Worm (Caenorhabditis elegans) whole organism, young adult: Measurements from ENCODE around the gene fbxb-74.

Source experiments
- D2030.7 ChIP-seq: fragments of 200-800 bp; sonication (Bioruptor generic); IDR thresholded peaks from 2 replicates; pipeline ENCODE4 v1.3.6; 2022; ENCODE audit warnings: missing genetic modification reagents, missing genetic modification characterization, missing compliant biosample characterization
- F10E7.11 ChIP-seq: sonication (generic microtip); optimal IDR thresholded peaks from 2 replicates; lab custom pipeline; 2017; ENCODE audit warnings: mild to moderate bottlenecking, missing genetic modification characterization, moderate library complexity, missing compliant biosample characterization
- K12H6.12 ChIP-seq: fragments of 200-800 bp; sonication (Bioruptor generic); optimal IDR thresholded peaks from 2 replicates; lab custom pipeline; 2018; ENCODE audit warnings: mild to moderate bottlenecking, missing genetic modification characterization, missing compliant biosample characterization
- Y56A3A.18 ChIP-seq: fragments of 200-800 bp; sonication (Bioruptor generic); IDR thresholded peaks from 2 replicates; pipeline ENCODE4 v1.3.6; 2022; ENCODE audit warnings: missing genetic modification reagents, missing genetic modification characterization, missing compliant biosample characterization
- Y79H2A.3 ChIP-seq: fragments of 200-800 bp; sonication (Bioruptor generic); conservative IDR thresholded peaks from 2 replicates; pipeline ENCODE4 v1.3.6; 2022; ENCODE audit warnings: missing genetic modification reagents, missing genetic modification characterization, missing compliant biosample characterization
- Y95B8A.8 ChIP-seq: fragments of 200-800 bp; sonication (Bioruptor generic); IDR thresholded peaks from 2 replicates; pipeline ENCODE4 v1.3.6; 2022; ENCODE audit warnings: missing genetic modification reagents, missing genetic modification characterization, missing compliant biosample characterization
- ZK185.1 ChIP-seq: sonication (generic microtip); optimal IDR thresholded peaks from 2 replicates; lab custom pipeline; 2016; ENCODE audit warnings: mild to moderate bottlenecking, missing genetic modification characterization, missing compliant biosample characterization; ENCODE audit not compliant: poor library complexity, severe bottlenecking
- ama-1 ChIP-seq, 3 experiments: fragments of 150-350 bp in 1 of 3; sonication (generic microtip) in 2 of 3; optimal IDR thresholded peaks; 2 replicates each; lab custom pipeline; 2014 to 2018; ENCODE audit warnings: missing biosample characterization in 2 of 3, missing genetic modification characterization in 2 of 3, missing genetic modification reagents in 2 of 3
- athp-1 ChIP-seq: sonication (generic microtip); optimal IDR thresholded peaks from 2 replicates; lab custom pipeline; 2017; ENCODE audit warnings: mild to moderate bottlenecking, missing genetic modification characterization, missing compliant biosample characterization
- attf-5 ChIP-seq: fragments of 200-800 bp; sonication (Bioruptor generic); optimal IDR thresholded peaks from 2 replicates; lab custom pipeline; 2018; ENCODE audit warnings: mild to moderate bottlenecking, missing genetic modification characterization, missing compliant biosample characterization
- cebp-1 ChIP-seq, 2 experiments: fragments of 200-800 bp in 1 of 2; sonication (Bioruptor generic) in 1 of 2; sonication (generic microtip) in 1 of 2; IDR thresholded peaks in 1 of 2; optimal IDR thresholded peaks in 1 of 2; 2 replicates each; pipeline versions ENCODE4 v1.3.6 to Lab custom; 2017 to 2022; ENCODE audit warnings: missing compliant biosample characterization in 2 of 2, missing genetic modification characterization in 2 of 2, mild to moderate bottlenecking in 1 of 2, missing genetic modification reagents in 1 of 2, moderate library complexity in 1 of 2
- ceh-27 ChIP-seq: fragments of 200-800 bp; sonication (Bioruptor generic); optimal IDR thresholded peaks from 2 replicates; lab custom pipeline; 2018; ENCODE audit warnings: mild to moderate bottlenecking, missing genetic modification characterization, moderate library complexity, missing compliant biosample characterization
- ceh-40 ChIP-seq: fragments of 200-800 bp; sonication (Bioruptor generic); IDR thresholded peaks from 2 replicates; pipeline ENCODE4 v1.3.6; 2022; ENCODE audit warnings: missing genetic modification characterization, missing compliant biosample characterization
- ceh-91 ChIP-seq: fragments of 200-800 bp; sonication (Bioruptor generic); IDR thresholded peaks from 2 replicates; pipeline ENCODE4 v1.3.6; 2022; ENCODE audit warnings: missing genetic modification reagents, missing genetic modification characterization, missing compliant biosample characterization
- chd-7 ChIP-seq: sonication (generic microtip); optimal IDR thresholded peaks from 2 replicates; lab custom pipeline; 2016; ENCODE audit warnings: mild to moderate bottlenecking, missing genetic modification characterization, moderate library complexity, missing compliant biosample characterization
- efl-1 ChIP-seq: fragments of 150-350 bp; optimal IDR thresholded peaks from 2 replicates; lab custom pipeline; 2014; ENCODE audit warnings: missing biosample characterization, missing genetic modification reagents, missing genetic modification characterization
- egl-44 ChIP-seq: fragments of 200-800 bp; sonication (Bioruptor generic); IDR thresholded peaks from 2 replicates; pipeline ENCODE4 v1.3.6; 2022; ENCODE audit warnings: missing genetic modification reagents, missing genetic modification characterization, missing compliant biosample characterization
- ekl-4 ChIP-seq: fragments of 200-800 bp; sonication (Bioruptor generic); IDR thresholded peaks from 2 replicates; pipeline ENCODE4 v1.3.6; 2022; ENCODE audit warnings: missing genetic modification reagents, missing genetic modification characterization, missing compliant biosample characterization
- ets-4 ChIP-seq: fragments of 200-800 bp; sonication (Bioruptor generic); optimal IDR thresholded peaks from 2 replicates; lab custom pipeline; 2018; ENCODE audit warnings: mild to moderate bottlenecking, missing genetic modification characterization, missing compliant biosample characterization
- gei-17 ChIP-seq: fragments of 200-800 bp; sonication (Bioruptor generic); optimal IDR thresholded peaks from 2 replicates; lab custom pipeline; 2018; ENCODE audit warnings: mild to moderate bottlenecking, missing genetic modification characterization, missing compliant biosample characterization
- hlh-26 ChIP-seq: fragments of 200-800 bp; sonication (Bioruptor generic); conservative IDR thresholded peaks from 2 replicates; pipeline ENCODE4 v1.3.6; 2022; ENCODE audit warnings: missing genetic modification reagents, missing genetic modification characterization, missing compliant biosample characterization
- hmg-20 ChIP-seq: fragments of 200-800 bp; sonication (Bioruptor generic); IDR thresholded peaks from 2 replicates; pipeline ENCODE4 v1.3.6; 2022; ENCODE audit warnings: missing genetic modification reagents, missing genetic modification characterization, missing compliant biosample characterization
- let-526 ChIP-seq: fragments of 200-800 bp; sonication (Bioruptor generic); IDR thresholded peaks from 2 replicates; pipeline ENCODE4 v1.3.6; 2022; ENCODE audit warnings: missing genetic modification reagents, missing genetic modification characterization, missing compliant biosample characterization
- lin-26 ChIP-seq: fragments of 200-800 bp; sonication (Bioruptor generic); IDR thresholded peaks from 2 replicates; pipeline ENCODE4 v1.3.6; 2022; ENCODE audit warnings: missing genetic modification reagents, missing genetic modification characterization, missing compliant biosample characterization
- lin-54 ChIP-seq: fragments of 200-800 bp; sonication (Bioruptor generic); optimal IDR thresholded peaks from 2 replicates; lab custom pipeline; 2018; ENCODE audit warnings: mild to moderate bottlenecking, missing genetic modification characterization, missing compliant biosample characterization
- lir-1 ChIP-seq: fragments of 200-800 bp; sonication (Bioruptor generic); conservative IDR thresholded peaks from 2 replicates; pipeline ENCODE4 v1.3.6; 2022; ENCODE audit warnings: missing genetic modification reagents, missing genetic modification characterization, missing compliant biosample characterization
- madf-3 ChIP-seq: fragments of 200-800 bp; sonication (Bioruptor generic); IDR thresholded peaks from 2 replicates; pipeline ENCODE4 v1.3.6; 2022; ENCODE audit warnings: missing genetic modification reagents, missing genetic modification characterization, missing compliant biosample characterization
- madf-8 ChIP-seq: fragments of 200-800 bp; sonication (Bioruptor generic); conservative IDR thresholded peaks from 2 replicates; pipeline ENCODE4 v1.3.6; 2022; ENCODE audit warnings: missing genetic modification reagents, missing genetic modification characterization, missing compliant biosample characterization
- mcd-1 ChIP-seq: fragments of 200-800 bp; sonication (Bioruptor generic); IDR thresholded peaks from 2 replicates; pipeline ENCODE4 v1.3.6; 2022; ENCODE audit warnings: missing genetic modification reagents, missing genetic modification characterization, missing compliant biosample characterization
- nhr-120 ChIP-seq: fragments of 200-800 bp; sonication (Bioruptor generic); IDR thresholded peaks from 2 replicates; pipeline ENCODE4 v1.3.6; 2022; ENCODE audit warnings: missing genetic modification characterization, missing compliant biosample characterization
- nhr-27 ChIP-seq: fragments of 200-800 bp; sonication (Bioruptor generic); optimal IDR thresholded peaks from 2 replicates; lab custom pipeline; 2018; ENCODE audit warnings: mild to moderate bottlenecking, missing genetic modification characterization, moderate library complexity, missing compliant biosample characterization
- pbrm-1 ChIP-seq: fragments of 200-800 bp; sonication (Bioruptor generic); IDR thresholded peaks from 2 replicates; pipeline ENCODE4 v1.3.6; 2022; ENCODE audit warnings: missing genetic modification reagents, missing genetic modification characterization, missing compliant biosample characterization
- pha-4 ChIP-seq: fragments of 150-350 bp; sonication (generic microtip); optimal IDR thresholded peaks from 2 replicates; lab custom pipeline; 2014; ENCODE audit warnings: missing biosample characterization, missing genetic modification reagents, missing genetic modification characterization
- tbp1 ChIP-seq: fragments of 200-800 bp; sonication (Bioruptor generic); optimal IDR thresholded peaks from 2 replicates; lab custom pipeline; 2018; ENCODE audit warnings: mild to moderate bottlenecking, missing genetic modification characterization, missing compliant biosample characterization
- zfh-2 ChIP-seq: fragments of 200-800 bp; sonication (Bioruptor generic); conservative IDR thresholded peaks from 2 replicates; pipeline ENCODE4 v1.3.6; 2022; ENCODE audit warnings: missing genetic modification reagents, missing genetic modification characterization, missing compliant biosample characterization
- zim-3 ChIP-seq: sonication (generic microtip); optimal IDR thresholded peaks from 2 replicates; lab custom pipeline; 2017; ENCODE audit warnings: mild to moderate bottlenecking, missing genetic modification characterization, moderate library complexity, missing compliant biosample characterization
- ztf-18 ChIP-seq: sonication (generic microtip); optimal IDR thresholded peaks from 2 replicates; lab custom pipeline; 2016; ENCODE audit warnings: missing genotype, mild to moderate bottlenecking, missing genetic modification characterization, missing compliant biosample characterization
- ztf-22 ChIP-seq: fragments of 200-800 bp; sonication (Bioruptor generic); optimal IDR thresholded peaks from 2 replicates; lab custom pipeline; 2018; ENCODE audit warnings: mild to moderate bottlenecking, missing genetic modification characterization, moderate library complexity, missing compliant biosample characterization
- ztf-25 ChIP-seq: fragments of 200-800 bp; sonication (Bioruptor generic); IDR thresholded peaks from 2 replicates; pipeline ENCODE4 v1.3.6; 2022; ENCODE audit warnings: missing genetic modification reagents, missing genetic modification characterization, missing compliant biosample characterization
- ztf-26 ChIP-seq: sonication (generic microtip); optimal IDR thresholded peaks from 2 replicates; lab custom pipeline; 2017; ENCODE audit warnings: missing genetic modification characterization, missing compliant biosample characterization
- ztf-28 ChIP-seq: fragments of 200-800 bp; sonication (Bioruptor generic); IDR thresholded peaks from 2 replicates; pipeline ENCODE4 v1.3.6; 2022; ENCODE audit warnings: missing genetic modification reagents, missing genetic modification characterization, missing compliant biosample characterization

Gene fbxb-74

ce11 chrIV:4411948-4412335 lies 27.1 kb downstream of the fbxb-74 start:
- TF ChIP-seq zfh-2 (GFP tag; lab: Robert Waterston, UW) (peak; percentile 69), Y79H2A.3 (GFP tag; lab: Robert Waterston, UW) (0 out of 2 replicates have a peak, but pooled peaks have one; percentile 58), lin-26 (GFP tag; lab: Robert Waterston, UW) (no peak), mcd-1 (GFP tag; lab: Robert Waterston, UW) (0 out of 2 replicates have a peak, but pooled peaks have one; percentile 6), Y56A3A.18 (GFP tag; lab: Robert Waterston, UW) (no peak), ceh-91 (GFP tag; lab: Robert Waterston, UW) (no peak)

DNA sequence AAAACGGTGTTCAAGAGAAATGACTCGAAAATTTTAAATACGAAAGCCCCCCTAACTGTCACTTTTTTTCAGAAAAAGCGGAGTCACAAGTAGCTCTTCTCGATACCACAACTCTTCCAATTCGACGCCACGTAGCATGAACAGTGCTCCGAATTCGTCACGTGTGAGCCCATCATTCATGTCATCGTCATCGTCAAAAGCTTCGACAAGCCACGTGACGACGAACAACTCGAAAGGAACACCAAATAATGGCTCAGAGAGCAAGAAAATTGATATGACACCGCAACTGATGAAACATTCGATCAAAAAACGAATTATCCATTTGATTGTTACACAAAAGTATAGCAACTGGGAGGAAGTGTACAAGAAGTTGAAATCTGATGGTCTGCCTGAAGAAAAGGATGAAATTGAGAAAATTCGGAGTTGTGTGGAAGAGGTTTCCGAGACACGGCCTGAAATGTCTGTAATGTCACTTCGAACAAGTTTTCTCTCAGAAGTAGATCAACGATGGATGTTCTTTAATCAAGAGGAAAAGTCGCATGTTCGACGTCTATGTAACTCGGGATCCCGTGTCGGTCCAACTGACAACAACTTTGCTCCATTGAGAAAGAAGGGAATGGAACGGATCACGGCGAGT lies 27.7 kb downstream of the fbxb-74 start:
- TF ChIP-seq let-526: no peak
- no peak for TF ChIP-seq efl-1
- TF ChIP-seq athp-1 (tag; lab: Kevin White, UChicago): no peak
- no peak for TF ChIP-seq madf-8

- no peak for TF ChIP-seq Y56A3A.18 (GFP tag; lab: Robert Waterston, UW)
Measured at ce11 chrIV:4410526-4410925, 28.6 kb downstream of the fbxb-74 start.

DNA sequence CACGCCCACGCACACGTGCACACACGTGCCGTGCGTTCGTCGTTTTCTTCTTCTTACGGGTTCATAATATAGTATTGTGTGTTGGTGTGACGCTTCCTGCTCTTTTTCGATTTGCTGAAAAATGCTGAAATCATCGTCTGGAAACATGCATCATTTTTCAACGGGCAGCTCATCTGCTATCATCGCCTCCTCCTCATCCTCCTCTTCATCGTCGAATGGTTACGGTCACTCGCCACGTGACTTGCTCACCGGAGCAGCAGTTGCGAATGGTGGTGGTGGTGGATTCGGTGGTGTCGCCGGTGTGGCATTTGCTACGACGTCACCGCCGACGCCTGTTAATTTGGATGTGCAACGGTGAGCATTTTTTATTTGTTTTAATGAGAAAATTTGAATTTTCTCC lies 30.4 kb downstream of the fbxb-74 start:
- TF ChIP-seq gei-17 (GFP tag; lab: Kevin White, UChicago) (no peak), ztf-28 (no peak), chd-7 (tag; lab: Kevin White, UChicago) (peak; percentile 17), ceh-91 (GFP tag; lab: Robert Waterston, UW) (no peak), madf-3 (GFP tag; lab: Robert Waterston, UW) (0 out of 2 replicates have a peak, but pooled peaks have one; percentile 12), ZK185.1 (tag; lab: Kevin White, UChicago) (no peak), ceh-40 (GFP tag; lab: Robert Waterston, UW) (no peak), Y95B8A.8 (GFP tag; lab: Robert Waterston, UW) (0 out of 2 replicates have a peak, but pooled peaks have one; percentile 20), F10E7.11 (tag; lab: Kevin White, UChicago) (no peak), nhr-120 (GFP tag; lab: Robert Waterston, UW) (no peak), zim-3 (tag; lab: Kevin White, UChicago) (no peak), ekl-4 (GFP tag; lab: Robert Waterston, UW) (no peak), tbp1 (GFP tag; lab: Kevin White, UChicago) (peak; percentile 6), ztf-25 (GFP tag; lab: Robert Waterston, UW) (no peak), pha-4 (no peak), hlh-26 (GFP tag; lab: Robert Waterston, UW) (no peak), K12H6.12 (tag; lab: Kevin White, UChicago) (no peak), lir-1 (GFP tag; lab: Robert Waterston, UW) (no peak), ztf-22 (GFP tag; lab: Kevin White, UChicago) (peak; percentile 5), ztf-18 (tag; lab: Kevin White, UChicago) (no peak), zfh-2 (GFP tag; lab: Robert Waterston, UW) (peak; percentile 58; the same call in 1 of the 2 replicates), lin-54 (GFP tag; lab: Kevin White, UChicago) (no peak), cebp-1 (GFP tag; IDR thresholded peaks at IDR 0.05; lab: Robert Waterston, UW) (no peak), cebp-1 (tag; optimal IDR thresholded peaks at IDR 0.05; lab: Kevin White, UChicago) (peak; percentile 28), Y56A3A.18 (GFP tag; lab: Robert Waterston, UW) (no peak), ceh-27 (GFP tag; lab: Kevin White, UChicago) (no peak), attf-5 (peak; percentile 10), pbrm-1 (GFP tag; lab: Robert Waterston, UW) (no peak), egl-44 (GFP tag; lab: Robert Waterston, UW) (0 out of 2 replicates have a peak, but pooled peaks have one; percentile 51), hmg-20 (no peak), ama-1 (optimal IDR thresholded peaks at IDR 0.05; lab: Kevin White, UChicago) (no peak), ama-1 (GFP tag; optimal IDR thresholded peaks at IDR 0.05; lab: Kevin White, UChicago) (no peak), ets-4 (GFP tag; lab: Kevin White, UChicago) (no peak), D2030.7 (GFP tag; lab: Robert Waterston, UW) (no peak), ztf-26 (tag; lab: Kevin White, UChicago) (peak; percentile 20), nhr-27 (tag; lab: Kevin White, UChicago) (no peak), madf-8 (no peak)
